Worm (Caenorhabditis elegans) whole organism, early embryonic: ENCODE data around the gene W08E12.5.

ENCODE experiments used
- aly-1 ChIP-seq: sonication (generic microtip); optimal IDR thresholded peaks from 2 replicates; lab custom pipeline; 2016; ENCODE audit warnings: missing genetic modification characterization, missing compliant biosample characterization
- ama-1 ChIP-seq: fragments of 150-350 bp; optimal IDR thresholded peaks from 2 replicates; lab custom pipeline; 2014
- ceh-36 ChIP-seq: sonication (generic microtip); optimal IDR thresholded peaks from 2 replicates; lab custom pipeline; 2016; ENCODE audit warnings: missing genetic modification characterization, inconsistent platforms, missing compliant biosample characterization
- hmbx-1 ChIP-seq: sonication (generic microtip); optimal IDR thresholded peaks from 2 replicates; lab custom pipeline; 2016; ENCODE audit warnings: mild to moderate bottlenecking, missing genetic modification characterization, missing compliant biosample characterization
- pes-1 ChIP-seq: fragments of 200-800 bp; sonication (Bioruptor generic); IDR thresholded peaks from 2 replicates; pipeline ENCODE4 v1.3.6; 2022; ENCODE audit warnings: missing genetic modification reagents, missing genetic modification characterization, missing compliant biosample characterization
- tbx-37 ChIP-seq: fragments of 200-800 bp; sonication (Bioruptor generic); conservative IDR thresholded peaks from 2 replicates; pipeline ENCODE4 v1.3.6; 2022; ENCODE audit warnings: missing genetic modification reagents, missing genetic modification characterization, missing compliant biosample characterization

ce11 chrIV:3254443-3254842 is 46.1 kb upstream of the W08E12.5 start, which contains the start of gene dmd-9:
- TF ChIP-seq ama-1 (lab: Kevin White, UChicago) (no peak), aly-1 (tag; lab: Kevin White, UChicago) (no peak), tbx-37 (GFP tag; lab: Robert Waterston, UW) (no peak), pes-1 (GFP tag; lab: Robert Waterston, UW) (no peak), ceh-36 (tag; lab: Kevin White, UChicago) (no peak), hmbx-1 (tag; lab: Kevin White, UChicago) (no peak)
